Worm (Caenorhabditis elegans): ENCODE measurements around the gene W03C9.8.

ce11 chrII:11960596-11961217 is 12.1 kb downstream of the W03C9.8 start:
- TF ChIP-seq ceh-9 (tag; optimal IDR thresholded peaks at IDR 0.05): peak; percentile 99
- peak; percentile 98 for TF ChIP-seq pha-2 (tag; optimal IDR thresholded peaks at IDR 0.05)
- peak; percentile 99 for TF ChIP-seq ceh-18 (tag; optimal IDR thresholded peaks at IDR 0.05)
- peak; percentile 98 for TF ChIP-seq elt-4 (tag; optimal IDR thresholded peaks at IDR 0.05)
- peak; percentile 99 for TF ChIP-seq ref-2 (tag; optimal IDR thresholded peaks at IDR 0.05)
- TF ChIP-seq hlh-30 (tag; optimal IDR thresholded peaks at IDR 0.05; ENCODE audit: insufficient read depth): peak; percentile 87
- peak; percentile 99 for TF ChIP-seq F13H6.1 (tag; optimal IDR thresholded peaks at IDR 0.05)
- TF ChIP-seq elt-2 (tag; optimal IDR thresholded peaks at IDR 0.05): peak; percentile 100
- TF ChIP-seq Y22D7AL.16 (tag; optimal IDR thresholded peaks at IDR 0.05): peak; percentile 100
- TF ChIP-seq unc-86 (tag; optimal IDR thresholded peaks at IDR 0.05): peak; percentile 100
- peak; percentile 100 for TF ChIP-seq ceh-14 (tag; optimal IDR thresholded peaks at IDR 0.05)
- peak; percentile 100 for TF ChIP-seq pat-9 (tag; optimal IDR thresholded peaks at IDR 0.05)
- peak; percentile 91 for TF ChIP-seq mec-3 (tag; optimal IDR thresholded peaks at IDR 0.05; ENCODE audit: borderline replicate concordance)
- peak; percentile 99 for TF ChIP-seq C38D4.7 (GFP tag; optimal IDR thresholded peaks at IDR 0.05)
